Fruit fly (Drosophila melanogaster): ENCODE data around the gene CG7488.

The CG7488 gene

DNA sequence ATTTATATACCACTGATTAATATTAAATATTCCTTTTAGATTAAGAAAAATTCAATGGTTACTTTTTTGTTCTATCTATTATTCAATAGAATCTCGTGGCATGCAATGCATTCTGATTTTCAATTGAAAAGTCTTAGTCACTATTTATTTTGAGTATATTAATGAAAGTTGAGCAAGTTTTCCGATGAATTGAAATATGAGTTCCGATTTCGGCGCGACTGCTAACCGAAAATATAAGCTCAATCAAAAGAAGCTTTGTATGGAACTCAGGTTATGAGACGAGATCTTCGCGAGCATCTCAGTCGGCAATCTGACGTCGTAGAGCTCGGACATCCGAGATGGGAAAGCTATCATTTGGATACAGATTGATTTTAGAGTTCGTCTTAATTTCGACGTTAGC lies 42.7 kb downstream of the CG7488 start, which contains the start of gene CG11668:
Gene CG11668, plus strand, starts transcription at position 301 of the 400 bp plus-strand sequence.
- TF ChIP-seq CG6276 (GFP tag; optimal IDR thresholded peaks at IDR 0.05) (no peak), esn (GFP tag; optimal IDR thresholded peaks at IDR 0.05) (no peak), Eip78C (GFP tag) (no peak), CG9139 (GFP tag; optimal IDR thresholded peaks at IDR 0.05) (no peak), Ets21C (GFP tag; optimal IDR thresholded peaks at IDR 0.05) (no peak), CG6792 (GFP tag; optimal IDR thresholded peaks at IDR 0.05) (no peak)

DNA sequence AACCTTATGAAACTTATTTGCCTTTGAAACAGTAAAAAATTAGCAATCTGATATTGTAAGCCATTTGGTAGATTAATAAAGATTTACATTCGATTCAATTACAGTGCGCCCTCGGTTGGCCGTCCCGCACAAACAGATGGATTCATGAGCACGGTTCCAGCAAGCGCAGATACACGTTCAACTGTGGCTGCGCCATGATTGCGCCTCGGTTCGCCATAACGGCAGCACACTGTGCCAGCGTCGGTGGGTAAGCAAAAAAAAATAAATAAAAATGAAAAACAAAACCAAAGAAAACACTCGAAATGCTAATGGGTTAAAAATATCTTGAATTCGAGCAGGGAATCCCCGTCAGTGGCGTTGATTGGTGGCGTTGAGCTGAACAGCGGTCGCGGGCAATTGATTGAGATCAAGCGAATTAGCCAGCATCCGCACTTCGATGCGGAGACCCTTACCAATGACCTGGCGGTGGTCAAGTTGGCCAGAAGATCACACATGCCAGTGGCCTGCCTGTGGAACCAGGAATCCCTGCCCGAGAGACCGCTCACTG lies 43.7 kb downstream of the CG7488 start:
- TF ChIP-seq dac (GFP tag; optimal IDR thresholded peaks at IDR 0.05) (no peak), dsx (GFP tag; optimal IDR thresholded peaks at IDR 0.05; ENCODE audit: poor library complexity, severe bottlenecking) (no peak), CG10631 (GFP tag; optimal IDR thresholded peaks at IDR 0.05) (no peak), CG6163 (GFP tag; IDR thresholded peaks at IDR 0.05) (peak; percentile 54; the same call in 2 of the 3 replicates), CG34406 (GFP tag; optimal IDR thresholded peaks at IDR 0.05) (peak; percentile 36), Ets96B (tag; optimal IDR thresholded peaks at IDR 0.05) (no peak), CG16779 (tag; optimal IDR thresholded peaks at IDR 0.05) (no peak), acj6 (GFP tag; optimal IDR thresholded peaks at IDR 0.05) (no peak), CG32006 (GFP tag; optimal IDR thresholded peaks at IDR 0.05) (no peak), net (GFP tag; optimal IDR thresholded peaks at IDR 0.05) (peak; percentile 8), eg (GFP tag; IDR thresholded peaks at IDR 0.05) (peak; percentile 57; the same call in 2 of the 3 replicates), CG6792 (GFP tag; optimal IDR thresholded peaks at IDR 0.05) (no peak), spab (GFP tag; optimal IDR thresholded peaks at IDR 0.05) (peak; percentile 9), pdm3 (GFP tag; optimal IDR thresholded peaks at IDR 0.05) (peak; percentile 12), Eip93F (GFP tag; optimal IDR thresholded peaks at IDR 0.05) (no peak), Sox14 (GFP tag; optimal IDR thresholded peaks at IDR 0.05) (peak; percentile 24), fkh (GFP tag; optimal IDR thresholded peaks at IDR 0.05) (no peak), CG10669 (GFP tag; optimal IDR thresholded peaks at IDR 0.05) (no peak), Sox102F (GFP tag; optimal IDR thresholded peaks at IDR 0.05) (peak; percentile 8), CG6808 (GFP tag; optimal IDR thresholded peaks at IDR 0.05) (peak; percentile 16), fd59A (GFP tag; optimal IDR thresholded peaks at IDR 0.05) (no peak), cyc (GFP tag; optimal IDR thresholded peaks at IDR 0.05) (peak; percentile 17), Eip75B (GFP tag; optimal IDR thresholded peaks at IDR 0.05) (no peak), Hr38 (GFP tag; optimal IDR thresholded peaks at IDR 0.05) (no peak), CG6854 (GFP tag; optimal IDR thresholded peaks at IDR 0.05) (no peak), Smox (GFP tag; optimal IDR thresholded peaks at IDR 0.05) (peak; percentile 22), CG31627 (GFP tag; optimal IDR thresholded peaks at IDR 0.05) (peak; percentile 43), Sox15 (GFP tag; optimal IDR thresholded peaks at IDR 0.05) (no peak), svp (GFP tag) (peak; percentile 64), CG11902 (GFP tag; optimal IDR thresholded peaks at IDR 0.05) (no peak), CG3032 (tag; optimal IDR thresholded peaks at IDR 0.05) (no peak), CG3919 (GFP tag; optimal IDR thresholded peaks at IDR 0.05) (no peak), CG7368 (GFP tag; optimal IDR thresholded peaks at IDR 0.05) (no peak), CG15336 (GFP tag; IDR thresholded peaks at IDR 0.05) (no peak), Ets21C (GFP tag; optimal IDR thresholded peaks at IDR 0.05) (no peak), CG6276 (GFP tag; optimal IDR thresholded peaks at IDR 0.05) (no peak), CG9139 (GFP tag; optimal IDR thresholded peaks at IDR 0.05) (no peak), CG1621 (tag; optimal IDR thresholded peaks at IDR 0.05) (no peak), CG8119 (GFP tag; IDR thresholded peaks at IDR 0.05) (0 out of 3 replicates have a peak, but pooled peaks have one; percentile 32), Eip78C (GFP tag) (peak; percentile 57), CG8319 (GFP tag; optimal IDR thresholded peaks at IDR 0.05) (no peak), ss (GFP tag; optimal IDR thresholded peaks at IDR 0.05) (no peak), salr (GFP tag; optimal IDR thresholded peaks at IDR 0.05) (no peak), Lpt (GFP tag; optimal IDR thresholded peaks at IDR 0.05) (no peak), Hr4 (GFP tag; optimal IDR thresholded peaks at IDR 0.05) (no peak), fd85E (GFP tag; optimal IDR thresholded peaks at IDR 0.05) (no peak), achi (GFP tag; optimal IDR thresholded peaks at IDR 0.05) (peak; percentile 17), OdsH (GFP tag; optimal IDR thresholded peaks at IDR 0.05) (no peak), esn (GFP tag; optimal IDR thresholded peaks at IDR 0.05) (no peak)

Data from whole organism, prepupa.